Worm (Caenorhabditis elegans): ENCODE results near the gene cyp-33B1.

The cyp-33B1 gene

DNA sequence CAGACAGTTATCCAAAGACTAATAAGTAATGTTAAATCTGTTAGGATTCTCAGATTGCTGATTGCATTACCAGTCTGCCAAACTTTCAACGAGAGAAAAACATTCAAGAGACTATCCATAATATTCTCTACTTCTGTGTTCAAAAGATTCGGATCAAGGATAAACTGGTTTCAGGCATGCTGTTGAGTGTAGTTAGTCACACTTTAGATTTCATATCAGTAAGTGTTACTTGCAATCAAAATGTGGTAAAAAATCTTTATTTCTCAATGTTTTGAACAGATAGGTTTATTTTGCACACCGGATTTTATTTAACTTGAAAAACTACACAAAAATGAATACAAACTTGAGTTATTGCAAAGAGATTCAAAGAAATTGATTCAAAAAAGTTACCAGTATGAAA is 19.1 kb upstream of the cyp-33B1 start, which contains the start of gene oac-41:
Gene oac-41 (minus strand): TSS at position 101 of the 400 bp plus-strand sequence.
- TF ChIP-seq mep-1 (tag; optimal IDR thresholded peaks at IDR 0.05) (no peak), nhr-85 (tag) (no peak), ceh-90 (tag; optimal IDR thresholded peaks at IDR 0.05) (no peak), tbx-2 (tag; optimal IDR thresholded peaks at IDR 0.05) (no peak), lin-15B (tag; optimal IDR thresholded peaks at IDR 0.05) (no peak), C04F5.9 (tag; optimal IDR thresholded peaks at IDR 0.05) (no peak), jun-1 (tag; optimal IDR thresholded peaks at IDR 0.05) (no peak), Y116A8C.19 (tag; optimal IDR thresholded peaks at IDR 0.05; ENCODE audit: borderline replicate concordance) (no peak), hlh-4 (tag; optimal IDR thresholded peaks at IDR 0.05) (no peak), aly-2 (tag; optimal IDR thresholded peaks at IDR 0.05) (no peak), F16B12.6 (tag; optimal IDR thresholded peaks at IDR 0.05) (no peak), swsn-7 (tag; optimal IDR thresholded peaks at IDR 0.05) (no peak), isw-1 (GFP tag; IDR thresholded peaks at IDR 0.05) (no peak), mdl-1 (tag; optimal IDR thresholded peaks at IDR 0.05) (no peak), elt-2 (tag; optimal IDR thresholded peaks at IDR 0.05) (no peak), unc-62 (GFP tag; optimal IDR thresholded peaks at IDR 0.05) (no peak), fkh-4 (tag; optimal IDR thresholded peaks at IDR 0.05; ENCODE audit: borderline replicate concordance) (no peak)

DNA sequence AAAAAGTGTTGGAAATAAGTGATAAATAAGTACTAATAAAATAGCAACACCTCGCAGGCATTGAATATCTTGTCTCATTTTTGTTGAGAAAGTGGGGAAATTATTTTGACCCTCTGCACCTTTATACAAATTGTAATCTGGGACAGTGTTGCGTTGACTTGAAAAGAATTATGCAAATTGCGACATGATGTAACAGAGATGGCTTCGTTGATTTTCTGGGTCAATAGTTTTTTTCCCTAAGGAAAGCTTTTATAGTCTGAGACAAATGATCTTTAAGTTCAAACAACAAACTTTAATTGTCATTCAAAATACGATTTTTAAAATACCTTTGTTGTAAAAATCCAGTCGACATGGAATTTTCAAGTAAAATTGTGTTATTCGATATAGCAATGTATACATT is 16.4 kb upstream of the cyp-33B1 start, which contains the start of gene bus-1:
Gene bus-1 (minus strand): TSS at position 101 of the 400 bp plus-strand sequence.
- no peak for TF ChIP-seq dsc-1 (tag; optimal IDR thresholded peaks at IDR 0.05)
- TF ChIP-seq C34B4.2 (tag; optimal IDR thresholded peaks at IDR 0.05): no peak
- TF ChIP-seq fkh-10 (GFP tag; optimal IDR thresholded peaks at IDR 0.05): no peak
- TF ChIP-seq unc-86 (tag; optimal IDR thresholded peaks at IDR 0.05): no peak
- no peak for TF ChIP-seq lir-3 (tag; optimal IDR thresholded peaks at IDR 0.05; ENCODE audit: poor library complexity)
- TF ChIP-seq lin-39 (tag; optimal IDR thresholded peaks at IDR 0.05): no peak
- TF ChIP-seq nhr-20 (tag; optimal IDR thresholded peaks at IDR 0.05): no peak
- no peak for TF ChIP-seq zip-4 (GFP tag; optimal IDR thresholded peaks at IDR 0.05)
- no peak for TF ChIP-seq efl-1 (optimal IDR thresholded peaks at IDR 0.05)
- TF ChIP-seq efl-1 (GFP tag; optimal IDR thresholded peaks at IDR 0.05 in 1 of 2): no peak
- TF ChIP-seq nhr-85 (tag): no peak
- TF ChIP-seq ets-5 (GFP tag; IDR thresholded peaks at IDR 0.05): no peak
- TF ChIP-seq tlp-1 (tag; optimal IDR thresholded peaks at IDR 0.05): no peak
- no peak for TF ChIP-seq blmp-1 (tag; optimal IDR thresholded peaks at IDR 0.05)

DNA sequence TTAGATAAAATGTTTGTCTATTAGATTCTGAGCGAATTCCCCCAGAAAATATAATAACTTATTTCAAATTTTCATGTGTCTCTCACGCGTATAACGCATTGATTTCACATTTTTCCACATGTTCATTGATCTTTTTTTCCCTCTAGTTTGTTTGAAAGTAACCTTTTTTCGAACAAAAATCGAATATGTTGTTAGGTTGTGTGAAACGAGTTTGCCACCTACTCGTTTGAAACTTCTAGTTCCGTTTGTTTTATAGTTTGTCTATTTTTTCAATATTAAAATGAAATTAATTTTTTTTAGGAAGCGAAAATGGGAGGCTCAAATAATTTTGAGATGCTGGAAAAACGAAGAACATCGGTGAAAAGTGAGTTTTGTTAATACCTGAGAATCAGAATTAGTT is 10.9 kb upstream of the cyp-33B1 start, which contains the start of gene C25E10.5:
Gene C25E10.5 (plus strand): TSS at position 301 of the 400 bp plus-strand sequence.
- TF ChIP-seq lsy-2 (tag; optimal IDR thresholded peaks at IDR 0.05): no peak
- TF ChIP-seq efl-1 (optimal IDR thresholded peaks at IDR 0.05): no peak
- TF ChIP-seq efl-1 (GFP tag; optimal IDR thresholded peaks at IDR 0.05 in 1 of 2): peak in 1 of 2 experiments; percentile 40

DNA sequence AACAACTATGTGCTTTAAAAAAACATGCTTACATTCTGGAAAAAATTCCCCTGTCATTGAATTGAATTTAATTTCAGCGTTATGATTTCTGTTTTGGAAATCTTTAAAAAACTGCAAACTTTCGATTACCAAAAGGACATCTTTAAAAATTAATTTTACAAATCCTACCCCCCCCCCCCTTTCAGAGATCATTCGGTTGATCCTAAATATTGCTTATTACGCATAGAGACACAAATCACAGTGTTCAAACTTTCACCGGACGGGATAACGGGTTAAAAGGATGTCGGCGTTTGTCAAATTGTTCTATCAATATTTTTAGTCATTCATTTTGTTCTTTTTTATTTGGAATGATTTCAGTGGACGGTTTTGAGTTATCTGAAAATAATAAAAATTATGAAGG is 7.9 kb upstream of the cyp-33B1 start, which contains the start of gene C25E10.4:
Gene C25E10.4 (plus strand): TSS at position 301 of the 400 bp plus-strand sequence.
- TF ChIP-seq ceh-88 (GFP tag; IDR thresholded peaks at IDR 0.05): no peak
- TF ChIP-seq hlh-4 (tag; optimal IDR thresholded peaks at IDR 0.05): no peak
- no peak for TF ChIP-seq efl-1 (optimal IDR thresholded peaks at IDR 0.05)
- peak in 1 of 2 experiments; percentile 43 for TF ChIP-seq efl-1 (GFP tag; optimal IDR thresholded peaks at IDR 0.05 in 1 of 2)
- no peak for TF ChIP-seq dsc-1 (tag; optimal IDR thresholded peaks at IDR 0.05)
- TF ChIP-seq blmp-1 (tag; optimal IDR thresholded peaks at IDR 0.05): peak; percentile 33

DNA sequence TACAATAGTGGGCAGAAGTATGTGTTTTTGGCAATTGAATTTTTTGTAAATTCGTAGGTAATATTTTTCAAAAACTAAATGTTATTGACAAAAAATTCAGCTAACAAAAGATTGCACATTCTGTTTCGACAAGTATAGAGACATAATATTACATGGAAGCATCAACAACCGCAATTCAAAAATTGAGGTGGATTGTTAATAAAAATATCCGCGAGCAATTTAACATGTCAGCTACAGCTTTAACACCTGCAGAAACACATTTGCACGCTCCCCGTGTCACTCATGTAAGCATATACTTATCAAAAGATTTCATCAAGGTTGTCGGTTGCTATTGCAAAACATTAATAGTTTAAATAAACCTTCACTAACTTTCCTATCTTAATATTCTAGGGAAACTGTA is 5.4 kb upstream of the cyp-33B1 start, which contains the start of gene srsx-34:
Gene srsx-34 (plus strand): TSS at position 301 of the 400 bp plus-strand sequence.
- no peak for TF ChIP-seq dpl-1 (GFP tag; optimal IDR thresholded peaks at IDR 0.05)
- no peak for TF ChIP-seq alr-1 (tag; optimal IDR thresholded peaks at IDR 0.05; ENCODE audit: borderline replicate concordance)
- no peak for TF ChIP-seq unc-30 (tag; optimal IDR thresholded peaks at IDR 0.05)
- no peak for TF ChIP-seq unc-98 (GFP tag; IDR thresholded peaks at IDR 0.05)
- TF ChIP-seq zag-1 (tag; optimal IDR thresholded peaks at IDR 0.05): no peak
- no peak for TF ChIP-seq ceh-88 (GFP tag; IDR thresholded peaks at IDR 0.05)
- TF ChIP-seq lsy-2 (tag; optimal IDR thresholded peaks at IDR 0.05): no peak
- TF ChIP-seq mef-2 (tag; optimal IDR thresholded peaks at IDR 0.05): no peak
- TF ChIP-seq ztf-4 (tag; optimal IDR thresholded peaks at IDR 0.05): no peak
- TF ChIP-seq C04F5.9 (tag; optimal IDR thresholded peaks at IDR 0.05): no peak
